Worm (Caenorhabditis elegans) whole organism, L3 larva: ENCODE results near the gene col-146.

Source experiments
- ZK546.5 ChIP-seq: sonication (generic microtip); optimal IDR thresholded peaks from 2 replicates; lab custom pipeline; 2017; ENCODE audit warnings: missing biosample characterization, missing genetic modification characterization
- ama-1 ChIP-seq: fragments of 150-350 bp; optimal IDR thresholded peaks from 2 replicates; lab custom pipeline; 2018
- ceh-16 ChIP-seq: sonication (generic microtip); optimal IDR thresholded peaks from 2 replicates; lab custom pipeline; 2017; ENCODE audit warnings: missing biosample characterization, missing genetic modification characterization
- ceh-28 ChIP-seq: fragments of 150-350 bp; optimal IDR thresholded peaks from 2 replicates; lab custom pipeline; 2014; ENCODE audit warnings: missing biosample characterization, missing genetic modification reagents, missing genetic modification characterization
- ceh-9 ChIP-seq: sonication (generic microtip); optimal IDR thresholded peaks from 2 replicates; lab custom pipeline; 2018; ENCODE audit warnings: missing biosample characterization, missing genetic modification characterization
- daf-12 ChIP-seq: fragments of 150-350 bp; optimal IDR thresholded peaks from 2 replicates; lab custom pipeline; 2014; ENCODE audit warnings: missing biosample characterization, missing genetic modification reagents, missing genetic modification characterization
- egl-5 ChIP-seq: fragments of 150-350 bp; optimal IDR thresholded peaks from 2 replicates; lab custom pipeline; 2017; ENCODE audit warnings: missing biosample characterization, missing genetic modification reagents, missing genetic modification characterization, inconsistent platforms
- elt-2 ChIP-seq: sonication (generic microtip); optimal IDR thresholded peaks from 2 replicates; lab custom pipeline; 2016; ENCODE audit warnings: missing genetic modification reagents, mild to moderate bottlenecking, missing genetic modification characterization, missing compliant biosample characterization
- elt-3 ChIP-seq, 3 experiments: fragments of 150-350 bp in 1 of 3; sonication (generic microtip) in 2 of 3; optimal IDR thresholded peaks; 2 replicates in 2 of 3; 4 replicates in 1 of 3; lab custom pipeline; 2014 to 2017; ENCODE audit warnings: missing biosample characterization in 3 of 3, missing genetic modification characterization in 3 of 3
- fkh-10 ChIP-seq: sonication (generic microtip); optimal IDR thresholded peaks from 2 replicates; lab custom pipeline; 2017; ENCODE audit warnings: missing biosample characterization, missing genetic modification reagents, missing genetic modification characterization
- fos-1 ChIP-seq: fragments of 150-350 bp; optimal IDR thresholded peaks from 2 replicates; lab custom pipeline; 2014; ENCODE audit warnings: missing biosample characterization, missing genetic modification characterization
- hmg-11 ChIP-seq: sonication (generic microtip); optimal IDR thresholded peaks from 2 replicates; lab custom pipeline; 2016; ENCODE audit warnings: missing genetic modification characterization, missing compliant biosample characterization
- lin-15B ChIP-seq: fragments of 150-350 bp; optimal IDR thresholded peaks from 2 replicates; lab custom pipeline; 2014; ENCODE audit warnings: missing biosample characterization, missing genetic modification characterization
- lin-39 ChIP-seq: fragments of 150-350 bp; optimal IDR thresholded peaks from 2 replicates; lab custom pipeline; 2018; ENCODE audit warnings: missing biosample characterization, missing genetic modification reagents, missing genetic modification characterization
- mdl-1 ChIP-seq: fragments of 150-350 bp; optimal IDR thresholded peaks from 2 replicates; lab custom pipeline; 2014; ENCODE audit warnings: missing biosample characterization, missing genetic modification characterization
- mml-1 ChIP-seq: fragments of 150-350 bp; sonication (generic microtip); optimal IDR thresholded peaks from 3 replicates; lab custom pipeline; 2014; ENCODE audit warnings: missing biosample characterization, missing genetic modification characterization
- nfya-1 ChIP-seq: sonication (generic microtip); optimal IDR thresholded peaks from 2 replicates; lab custom pipeline; 2017; ENCODE audit warnings: missing genetic modification characterization, mild to moderate bottlenecking, missing compliant biosample characterization, antibody characterized with exemption, moderate library complexity; ENCODE audit not compliant: insufficient read depth
- nhr-11 ChIP-seq: fragments of 150-350 bp; optimal IDR thresholded peaks from 2 replicates; lab custom pipeline; 2014; ENCODE audit warnings: missing biosample characterization, missing genetic modification characterization
- nhr-12 ChIP-seq: fragments of 150-350 bp; optimal IDR thresholded peaks from 2 replicates; lab custom pipeline; 2014; ENCODE audit warnings: missing biosample characterization, missing genetic modification characterization
- nhr-23 ChIP-seq: fragments of 150-350 bp; optimal IDR thresholded peaks from 2 replicates; lab custom pipeline; 2014; ENCODE audit warnings: missing biosample characterization, missing genetic modification reagents, missing genetic modification characterization
- nhr-237 ChIP-seq: fragments of 150-350 bp; optimal IDR thresholded peaks from 2 replicates; lab custom pipeline; 2014; ENCODE audit warnings: missing biosample characterization, missing genetic modification characterization
- nhr-25 ChIP-seq: sonication (generic microtip); optimal IDR thresholded peaks from 2 replicates; lab custom pipeline; 2017; ENCODE audit warnings: missing biosample characterization, missing genetic modification characterization
- nhr-43 ChIP-seq: sonication (generic microtip); optimal IDR thresholded peaks from 2 replicates; lab custom pipeline; 2016; ENCODE audit warnings: mild to moderate bottlenecking, missing genetic modification characterization, missing compliant biosample characterization; ENCODE audit not compliant: poor library complexity, severe bottlenecking
- nhr-77 ChIP-seq: fragments of 150-350 bp; optimal IDR thresholded peaks from 2 replicates; lab custom pipeline; 2014; ENCODE audit warnings: missing biosample characterization, missing genetic modification characterization
- pha-4 ChIP-seq: fragments of 150-350 bp; optimal IDR thresholded peaks from 2 replicates; lab custom pipeline; 2014; ENCODE audit warnings: missing biosample characterization, missing genetic modification reagents, missing genetic modification characterization
- sea-2 ChIP-seq: fragments of 150-350 bp; sonication (generic microtip); optimal IDR thresholded peaks from 4 replicates; lab custom pipeline; 2014; ENCODE audit warnings: missing biosample characterization, missing genetic modification reagents, missing genetic modification characterization
- skn-1 ChIP-seq: fragments of 150-350 bp; optimal IDR thresholded peaks from 2 replicates; lab custom pipeline; 2014; ENCODE audit warnings: missing biosample characterization, missing genetic modification characterization
- snpc-4 ChIP-seq: fragments of 150-350 bp; optimal IDR thresholded peaks from 2 replicates; lab custom pipeline; 2014; ENCODE audit warnings: missing biosample characterization, missing genetic modification characterization
- tbx-2 ChIP-seq: sonication (generic microtip); optimal IDR thresholded peaks from 2 replicates; lab custom pipeline; 2016; ENCODE audit warnings: mild to moderate bottlenecking, missing genetic modification characterization, missing compliant biosample characterization
- unc-62 ChIP-seq: fragments of 150-350 bp; sonication (generic microtip); optimal IDR thresholded peaks from 4 replicates; lab custom pipeline; 2014; ENCODE audit warnings: missing biosample characterization, missing genetic modification reagents, missing genetic modification characterization
- ztf-11 ChIP-seq: fragments of 150-350 bp; optimal IDR thresholded peaks from 2 replicates; lab custom pipeline; 2014; ENCODE audit warnings: missing biosample characterization, missing genetic modification characterization
- ztf-4 ChIP-seq: fragments of 150-350 bp; optimal IDR thresholded peaks from 2 replicates; lab custom pipeline; 2014; ENCODE audit warnings: missing biosample characterization, missing genetic modification characterization

The col-146 gene

DNA sequence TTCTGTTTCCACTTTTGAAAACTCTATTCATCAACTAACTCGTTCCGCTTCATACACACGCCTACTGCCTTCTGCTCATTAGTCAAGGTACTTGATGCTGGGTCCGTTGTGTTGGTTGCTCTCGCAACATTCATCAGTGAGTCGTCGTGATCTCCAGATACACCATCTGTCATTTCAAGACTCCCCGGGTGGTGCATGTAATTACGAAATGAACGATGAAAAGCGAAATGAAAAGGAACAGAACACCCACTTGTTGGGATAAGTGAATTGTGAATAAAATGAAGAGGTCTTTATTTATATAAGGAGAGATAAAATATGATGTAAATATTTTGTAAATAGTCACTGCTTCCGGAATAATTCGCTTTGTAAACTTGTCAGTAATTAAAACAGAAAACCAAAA, 34.2 kb downstream of the col-146 start:
- TF ChIP-seq ztf-4 (tag; lab: Kevin White, UChicago) (no peak), ama-1 (lab: Kevin White, UChicago) (no peak), ceh-28 (tag; lab: Kevin White, UChicago) (no peak), lin-39 (tag; lab: Kevin White, UChicago) (no peak), nhr-12 (tag; lab: Kevin White, UChicago) (no peak), unc-62 (no peak), ceh-16 (tag; lab: Kevin White, UChicago) (no peak), nhr-25 (tag; lab: Kevin White, UChicago) (no peak), hmg-11 (tag; lab: Kevin White, UChicago) (no peak), nhr-237 (tag; lab: Kevin White, UChicago) (no peak), tbx-2 (tag; lab: Kevin White, UChicago) (no peak), egl-5 (tag; lab: Kevin White, UChicago) (no peak), snpc-4 (tag; lab: Kevin White, UChicago) (no peak), lin-15B (tag; lab: Kevin White, UChicago) (no peak), nhr-43 (tag; lab: Kevin White, UChicago) (no peak), fos-1 (no peak), mml-1 (no peak)

DNA sequence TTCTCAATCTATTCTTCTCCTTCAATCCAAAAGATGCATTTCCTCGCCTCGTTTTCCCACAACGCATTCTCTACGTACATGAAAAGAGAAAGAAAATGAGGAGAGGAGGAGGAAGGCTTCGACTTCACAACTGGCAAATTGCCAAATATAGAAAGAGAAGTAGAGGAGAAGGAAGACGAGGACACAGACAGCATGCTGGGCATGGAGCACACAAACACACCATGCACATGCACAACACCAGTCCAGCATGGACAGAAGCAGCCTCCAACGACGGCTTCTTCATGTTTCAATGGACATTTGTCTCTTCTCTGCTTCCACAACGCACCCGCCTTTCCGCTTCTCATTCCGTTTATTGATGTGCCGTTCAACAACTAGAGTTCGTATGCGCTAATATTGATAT, 34.9 kb downstream of the col-146 start:
- TF ChIP-seq ama-1 (lab: Kevin White, UChicago) (no peak), mdl-1 (tag; lab: Kevin White, UChicago) (peak; percentile 43), fkh-10 (peak; percentile 78), lin-15B (tag; lab: Kevin White, UChicago) (peak; percentile 29), lin-39 (tag; lab: Kevin White, UChicago) (peak; percentile 74), nfya-1 (peak; percentile 59)

ce11 chrV:9666394-9666793, 36.7 kb downstream of the col-146 start, which contains the start of gene ZK287.1:
ZK287.1 (plus strand) TSS chrV:9666694.
- no peak for TF ChIP-seq fos-1
- peak; percentile 15 for TF ChIP-seq lin-39 (tag; lab: Kevin White, UChicago)
- peak; percentile 27 for TF ChIP-seq nfya-1

ce11 chrV:9672495-9672894, 42.8 kb downstream of the col-146 start:
- TF ChIP-seq elt-3 (tag; optimal IDR thresholded peaks at IDR 0.05; lab: Kevin White, UChicago) = no peak
- TF ChIP-seq elt-2 = peak; percentile 70
- no peak for TF ChIP-seq fos-1

ce11 chrV:9673199-9673843, 43.6 kb downstream of the col-146 start, which contains the start of gene sulp-8:
sulp-8 (minus strand) TSS chrV:9673667.
- TF ChIP-seq mdl-1 (tag; lab: Kevin White, UChicago) = no peak
- no peak for TF ChIP-seq nfya-1
- no peak for TF ChIP-seq nhr-23 (tag; lab: Kevin White, UChicago)
- peak; percentile 51 for TF ChIP-seq pha-4 (tag; lab: Kevin White, UChicago)
- no peak for TF ChIP-seq elt-3 (tag; optimal IDR thresholded peaks at IDR 0.05; lab: Kevin White, UChicago)
- TF ChIP-seq hmg-11 (tag; lab: Kevin White, UChicago) = no peak
- peak; percentile 71 for TF ChIP-seq elt-2
- no peak for TF ChIP-seq nhr-43 (tag; lab: Kevin White, UChicago)
- TF ChIP-seq ztf-11 (tag; lab: Kevin White, UChicago) = no peak
- TF ChIP-seq nhr-77 (tag; lab: Kevin White, UChicago) = no peak
- no peak for TF ChIP-seq mml-1
- TF ChIP-seq skn-1 = no peak
- no peak for TF ChIP-seq sea-2

DNA sequence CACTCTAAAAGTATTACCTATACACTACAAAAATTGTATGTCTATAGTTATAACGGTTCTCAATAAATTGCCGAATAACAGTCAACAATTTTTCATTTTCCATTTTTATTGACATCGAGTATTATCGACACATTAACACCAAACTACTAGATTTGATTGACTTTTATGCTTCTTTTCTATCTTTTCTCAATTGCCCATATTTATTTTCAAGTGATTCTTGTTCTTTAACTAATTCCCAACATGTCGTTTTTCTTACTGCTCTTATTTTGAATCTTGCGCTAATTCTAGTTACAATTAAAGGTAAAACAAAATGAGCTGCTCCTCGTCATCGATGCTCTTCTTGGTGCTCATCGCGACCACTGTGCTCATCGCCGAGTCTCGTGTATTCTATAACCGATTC, 48.2 kb downstream of the col-146 start, which contains the start of gene cthd-1:
Gene cthd-1 (plus strand): TSS at position 301 of the 400 bp plus-strand sequence.
- TF ChIP-seq ceh-9 (tag; lab: Kevin White, UChicago) (no peak), elt-2 (no peak), pha-4 (tag; lab: Kevin White, UChicago) (no peak), fkh-10 (no peak), ztf-4 (tag; lab: Kevin White, UChicago) (no peak), ceh-16 (tag; lab: Kevin White, UChicago) (no peak), sea-2 (no peak), lin-15B (tag; lab: Kevin White, UChicago) (no peak), nhr-237 (tag; lab: Kevin White, UChicago) (no peak), daf-12 (no peak), ZK546.5 (tag; lab: Kevin White, UChicago) (no peak), nhr-11 (tag; lab: Kevin White, UChicago) (no peak), ceh-28 (tag; lab: Kevin White, UChicago) (no peak), mml-1 (no peak)
- TF ChIP-seq, all 47 proteins: peak for 0
